Fruit fly (Drosophila melanogaster): ENCODE data around the gene fz2.

fz2 gene

dm6 chr3L:19260278-19260803 is 25.2 kb upstream of the fz2 start, which contains the start of gene nes (continued):
- TF ChIP-seq BtbVII (GFP tag; optimal IDR thresholded peaks at IDR 0.05) = no peak
- no peak for TF ChIP-seq CG10543 (GFP tag; optimal IDR thresholded peaks at IDR 0.05)
- TF ChIP-seq CG9727 (GFP tag; optimal IDR thresholded peaks at IDR 0.05) = no peak
- no peak for TF ChIP-seq gsb-n (tag; optimal IDR thresholded peaks at IDR 0.05)
- TF ChIP-seq CG7987 (GFP tag; optimal IDR thresholded peaks at IDR 0.05) = peak; percentile 40
- TF ChIP-seq CG30403 (GFP tag; optimal IDR thresholded peaks at IDR 0.05) = no peak
- TF ChIP-seq CG5953 (GFP tag; IDR thresholded peaks at IDR 0.05) = no peak
- no peak for TF ChIP-seq Nf-YC (tag; optimal IDR thresholded peaks at IDR 0.05)
- no peak for TF ChIP-seq CG13123 (GFP tag; optimal IDR thresholded peaks at IDR 0.05)
- TF ChIP-seq CG4328 (GFP tag; optimal IDR thresholded peaks at IDR 0.05) = no peak
- no peak for TF ChIP-seq CG1233 (GFP tag; optimal IDR thresholded peaks at IDR 0.05)
- TF ChIP-seq slbo (GFP tag; IDR thresholded peaks at IDR 0.05) = peak; percentile 68
- no peak for TF ChIP-seq CG10366 (GFP tag; IDR thresholded peaks at IDR 0.05)
- TF ChIP-seq Adf1 (GFP tag; IDR thresholded peaks at IDR 0.05) = no peak
- no peak for TF ChIP-seq abd-A (tag; optimal IDR thresholded peaks at IDR 0.05)
- no peak for TF ChIP-seq bowl (GFP tag; IDR thresholded peaks at IDR 0.05)
- TF ChIP-seq CG18764 (GFP tag; optimal IDR thresholded peaks at IDR 0.05) = no peak
- TF ChIP-seq CkIIα-i1 (GFP tag; IDR thresholded peaks at IDR 0.05) = no peak
- no peak for TF ChIP-seq pum (GFP tag; optimal IDR thresholded peaks at IDR 0.05)
- TF ChIP-seq Ets97D (GFP tag; optimal IDR thresholded peaks at IDR 0.05) = peak; percentile 22
- TF ChIP-seq CG2120 (GFP tag; optimal IDR thresholded peaks at IDR 0.05) = peak; percentile 39
- no peak for TF ChIP-seq aop (GFP tag; IDR thresholded peaks at IDR 0.05)
- peak; percentile 10 for TF ChIP-seq CG1602 (GFP tag; optimal IDR thresholded peaks at IDR 0.05)
- TF ChIP-seq CG12391 (tag; optimal IDR thresholded peaks at IDR 0.05) = peak; percentile 11
- TF ChIP-seq CG3163 (GFP tag; optimal IDR thresholded peaks at IDR 0.05) = no peak
- TF ChIP-seq Ptx1 (GFP tag; IDR thresholded peaks at IDR 0.05) = peak; percentile 25; the same call in 1 of the 2 replicates
- TF ChIP-seq Max (GFP tag; optimal IDR thresholded peaks at IDR 0.05) = peak; percentile 37
- TF ChIP-seq row (GFP tag; IDR thresholded peaks at IDR 0.05) = peak; percentile 81
- TF ChIP-seq exex (tag; optimal IDR thresholded peaks at IDR 0.05) = peak; percentile 71
- TF ChIP-seq Doc2 (GFP tag; IDR thresholded peaks at IDR 0.05) = no peak
- peak; percentile 32; the same call in 1 of the 2 replicates for TF ChIP-seq amos (GFP tag; IDR thresholded peaks at IDR 0.05; ENCODE audit: partially characterized antibody)
- no peak for TF ChIP-seq sd (tag; optimal IDR thresholded peaks at IDR 0.05)
- no peak for TF ChIP-seq ttk (GFP tag; IDR thresholded peaks at IDR 0.05)
- TF ChIP-seq Hr78 (GFP tag; optimal IDR thresholded peaks at IDR 0.05) = peak in 1 of 2 experiments; percentile 80
- TF ChIP-seq CG7963 (GFP tag; IDR thresholded peaks at IDR 0.05; ENCODE audit: partially characterized antibody) = no peak
- TF ChIP-seq slp2 (GFP tag; optimal IDR thresholded peaks at IDR 0.05) = no peak
- TF ChIP-seq CG1792 (GFP tag; optimal IDR thresholded peaks at IDR 0.05) = no peak
- no peak for TF ChIP-seq chm (GFP tag; IDR thresholded peaks at IDR 0.05)
- TF ChIP-seq Deaf1 (tag; optimal IDR thresholded peaks at IDR 0.05) = no peak
- TF ChIP-seq HLHmδ (GFP tag; optimal IDR thresholded peaks at IDR 0.05) = no peak
- no peak for TF ChIP-seq jigr1 (GFP tag; IDR thresholded peaks at IDR 0.05)
- TF ChIP-seq CG2129 (GFP tag; IDR thresholded peaks at IDR 0.05; ENCODE audit: partially characterized antibody) = no peak
- no peak for TF ChIP-seq B-H1 (GFP tag; IDR thresholded peaks at IDR 0.05)
- no peak for TF ChIP-seq slou (GFP tag; optimal IDR thresholded peaks at IDR 0.05)
- TF ChIP-seq Hand (GFP tag; optimal IDR thresholded peaks at IDR 0.05) = no peak
- TF ChIP-seq stc (GFP tag; IDR thresholded peaks at IDR 0.05) = no peak; the same call in 1 of the 2 replicates
- no peak for TF ChIP-seq esg (GFP tag; conservative IDR thresholded peaks at IDR 0.05)
- TF ChIP-seq Neu2 (GFP tag; optimal IDR thresholded peaks at IDR 0.05; ENCODE audit: borderline replicate concordance) = no peak
- no peak for TF ChIP-seq Dek (tag; optimal IDR thresholded peaks at IDR 0.05)
- TF ChIP-seq sim (GFP tag; IDR thresholded peaks at IDR 0.05) = no peak
- 0 out of 3 replicates have a peak, but pooled peaks have one; percentile 29 for TF ChIP-seq tgo (GFP tag; IDR thresholded peaks at IDR 0.05)
